Worm (Caenorhabditis elegans) whole organism, L3 larva: ENCODE results near the gene ZK666.8.

Experiments used
- ama-1 ChIP-seq: fragments of 150-350 bp; optimal IDR thresholded peaks from 2 replicates; lab custom pipeline; 2018
- ceh-9 ChIP-seq: sonication (generic microtip); optimal IDR thresholded peaks from 2 replicates; lab custom pipeline; 2018; ENCODE audit warnings: missing biosample characterization, missing genetic modification characterization
- elt-3 ChIP-seq, 3 experiments: fragments of 150-350 bp in 1 of 3; sonication (generic microtip) in 2 of 3; optimal IDR thresholded peaks; 2 replicates in 2 of 3; 4 replicates in 1 of 3; lab custom pipeline; 2014 to 2017; ENCODE audit warnings: missing biosample characterization in 3 of 3, missing genetic modification characterization in 3 of 3
- jun-1 ChIP-seq: fragments of 150-350 bp; optimal IDR thresholded peaks from 2 replicates; lab custom pipeline; 2014; ENCODE audit warnings: missing biosample characterization, missing genetic modification reagents, missing genetic modification characterization
- lsy-12 ChIP-seq: sonication (generic microtip); optimal IDR thresholded peaks from 2 replicates; lab custom pipeline; 2016; ENCODE audit warnings: mild to moderate bottlenecking, missing genetic modification characterization, missing compliant biosample characterization
- mdl-1 ChIP-seq: fragments of 150-350 bp; optimal IDR thresholded peaks from 2 replicates; lab custom pipeline; 2014; ENCODE audit warnings: missing biosample characterization, missing genetic modification characterization
- nhr-25 ChIP-seq: sonication (generic microtip); optimal IDR thresholded peaks from 2 replicates; lab custom pipeline; 2017; ENCODE audit warnings: missing biosample characterization, missing genetic modification characterization
- nhr-67 ChIP-seq: fragments of 150-350 bp; optimal IDR thresholded peaks from 2 replicates; lab custom pipeline; 2014; ENCODE audit warnings: missing biosample characterization, missing genetic modification characterization
- pha-4 ChIP-seq: fragments of 150-350 bp; optimal IDR thresholded peaks from 2 replicates; lab custom pipeline; 2014; ENCODE audit warnings: missing biosample characterization, missing genetic modification reagents, missing genetic modification characterization
- snpc-4 ChIP-seq: fragments of 150-350 bp; optimal IDR thresholded peaks from 2 replicates; lab custom pipeline; 2014; ENCODE audit warnings: missing biosample characterization, missing genetic modification characterization
- unc-62 ChIP-seq: fragments of 150-350 bp; sonication (generic microtip); optimal IDR thresholded peaks from 4 replicates; lab custom pipeline; 2014; ENCODE audit warnings: missing biosample characterization, missing genetic modification reagents, missing genetic modification characterization

DNA sequence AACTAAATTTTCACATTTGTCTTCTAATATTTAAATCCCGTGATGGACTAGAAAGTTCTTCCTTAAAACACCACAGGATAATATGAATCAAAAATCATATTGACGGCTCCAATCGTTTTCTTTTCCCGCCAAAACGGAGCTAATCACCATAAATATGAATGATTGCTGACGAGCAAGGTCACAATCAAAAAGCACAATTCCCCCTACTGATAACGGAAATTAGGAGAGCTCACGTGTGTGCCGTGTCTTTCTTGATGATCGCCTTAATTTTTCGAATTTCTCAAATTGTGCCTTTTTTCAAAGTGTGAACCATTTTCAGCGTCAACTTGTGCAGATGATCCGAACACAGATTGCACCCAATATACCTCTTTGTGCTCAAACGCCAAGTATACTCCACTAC, 49.0 kb downstream of the ZK666.8 start:
- no peak for TF ChIP-seq jun-1
- TF ChIP-seq ama-1 (lab: Kevin White, UChicago): no peak
- TF ChIP-seq pha-4: no peak
- TF ChIP-seq ceh-9: no peak
- no peak for TF ChIP-seq lsy-12 (tag; lab: Kevin White, UChicago)
- TF ChIP-seq mdl-1: no peak
- no peak for TF ChIP-seq snpc-4 (tag; lab: Kevin White, UChicago)
- TF ChIP-seq elt-3 (tag; optimal IDR thresholded peaks at IDR 0.05; lab: Kevin White, UChicago): no peak
- TF ChIP-seq nhr-25 (tag; lab: Kevin White, UChicago): no peak
- TF ChIP-seq unc-62 (GFP tag; lab: Kevin White, UChicago): no peak
- no peak for TF ChIP-seq nhr-67 (tag; lab: Kevin White, UChicago)
